Fruit fly (Drosophila melanogaster) whole organism, larva: ENCODE data around the gene ema.

ENCODE experiments used
- noc ChIP-seq: fragments of 200-800 bp; sonication (Bioruptor generic); optimal IDR thresholded peaks from 3 replicates; lab custom pipeline; 2019; ENCODE audit warnings: missing biosample characterization, mild to moderate bottlenecking, missing genetic modification characterization, moderate library complexity

ema gene

DNA sequence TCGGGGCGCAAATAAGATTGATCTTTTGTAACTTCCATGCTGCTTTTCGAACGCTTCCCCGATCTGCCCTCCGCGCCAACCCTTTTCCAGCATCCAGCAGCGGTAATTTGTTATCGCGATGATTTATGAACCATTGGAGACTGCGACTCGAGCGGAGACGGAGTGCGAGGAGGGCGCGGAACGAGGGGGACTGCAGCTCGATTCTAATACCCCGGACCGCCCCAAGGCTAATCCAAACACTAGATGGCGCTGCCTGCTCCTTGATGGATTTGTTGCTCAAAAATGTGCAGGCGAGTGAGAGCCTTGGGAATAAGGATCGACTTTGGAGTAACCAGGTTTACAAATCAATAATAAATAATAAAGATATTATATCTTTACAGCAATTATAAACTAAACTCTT is 33.0 kb downstream of the ema start:
- TF ChIP-seq noc, result no peak

DNA sequence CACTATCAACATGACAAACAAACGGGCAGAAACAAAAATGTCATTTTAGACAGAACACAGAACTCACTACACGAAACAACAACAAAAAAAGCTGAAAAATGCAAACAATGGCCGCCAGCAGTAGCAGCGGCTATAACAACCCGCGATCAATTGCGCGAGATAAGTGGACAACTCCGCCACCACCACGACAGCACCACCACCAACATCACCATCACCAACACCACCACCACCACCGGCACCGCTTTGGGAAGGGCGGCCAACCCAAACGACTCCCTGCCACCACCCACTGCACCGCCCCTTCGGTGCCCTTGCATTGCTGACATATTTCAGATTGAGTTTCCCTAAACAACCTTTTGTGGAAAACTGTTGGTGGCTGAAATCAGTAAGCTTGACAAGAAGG is 34.8 kb downstream of the ema start:
- no peak for TF ChIP-seq noc

DNA sequence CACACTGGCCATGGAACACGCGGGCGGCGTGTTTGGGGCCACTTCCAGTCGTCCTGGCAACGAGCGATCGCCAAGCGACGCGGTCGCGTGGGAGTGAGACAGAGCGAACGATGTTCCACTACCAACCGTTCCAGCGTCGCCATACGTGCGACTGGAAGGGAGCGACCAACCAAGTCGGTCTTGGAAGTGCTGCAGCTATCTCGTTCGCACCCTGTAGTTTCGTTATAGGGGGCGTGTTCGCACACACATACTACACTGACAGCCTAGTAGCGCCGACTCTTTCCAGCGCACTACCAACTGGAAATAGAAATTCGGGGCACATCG is 37.8 kb downstream of the ema start:
- no peak for TF ChIP-seq noc

DNA sequence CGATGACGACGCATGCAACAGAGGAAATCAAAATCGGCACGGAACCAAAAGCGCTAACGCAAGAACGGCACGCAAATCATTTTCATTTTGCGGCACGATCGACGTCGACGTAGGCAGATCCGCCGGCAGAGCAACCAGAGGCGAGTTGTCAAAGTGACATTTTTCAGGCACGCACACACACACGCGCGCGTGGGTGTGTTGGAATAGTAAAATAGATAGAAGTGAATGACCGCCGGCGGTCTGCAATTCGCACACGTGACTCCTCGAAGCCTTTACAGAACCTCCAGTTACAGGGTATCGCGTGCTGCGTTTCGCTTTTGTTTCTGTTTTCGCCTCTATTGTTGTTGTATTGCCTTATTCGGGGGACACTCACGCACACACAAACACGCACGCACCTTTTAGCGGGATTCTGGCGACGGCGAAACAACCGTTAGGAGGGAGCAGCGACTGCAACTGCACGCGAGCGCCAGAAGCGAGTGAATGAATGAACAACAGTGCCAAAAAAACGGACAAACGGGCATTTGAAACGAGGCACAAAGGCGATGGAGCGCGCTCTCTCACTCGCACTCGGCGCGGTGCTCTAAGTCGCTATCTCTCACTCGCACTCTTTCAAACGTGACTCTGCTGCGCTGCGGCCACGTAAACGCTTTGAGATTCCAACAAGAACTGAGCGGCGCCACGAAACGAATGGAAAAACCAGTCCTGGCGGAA is 38.3 kb downstream of the ema start, which contains the start of gene ss:
ss (minus strand) TSS at position 668 of the 711 bp plus-strand sequence.
- no peak for TF ChIP-seq noc

DNA sequence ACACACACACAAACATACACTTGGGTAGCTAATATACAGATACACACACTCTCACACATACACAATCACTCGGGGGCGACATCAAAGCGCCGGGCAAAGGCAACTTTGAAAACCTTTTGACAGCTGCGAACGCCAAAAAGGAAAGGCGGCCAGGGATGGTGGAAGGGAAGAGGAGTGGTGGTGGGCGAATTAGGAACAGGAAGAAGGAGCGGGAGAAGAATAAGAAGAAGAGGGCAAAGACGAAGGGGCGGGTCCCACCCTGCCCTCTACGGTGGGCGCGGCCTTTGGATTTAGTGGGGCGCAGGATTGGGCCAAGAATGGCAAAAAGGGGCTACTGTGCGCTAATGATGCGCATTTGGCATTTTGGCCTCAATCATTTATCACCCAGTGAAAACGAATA is 44.9 kb downstream of the ema start:
- TF ChIP-seq noc, result no peak

DNA sequence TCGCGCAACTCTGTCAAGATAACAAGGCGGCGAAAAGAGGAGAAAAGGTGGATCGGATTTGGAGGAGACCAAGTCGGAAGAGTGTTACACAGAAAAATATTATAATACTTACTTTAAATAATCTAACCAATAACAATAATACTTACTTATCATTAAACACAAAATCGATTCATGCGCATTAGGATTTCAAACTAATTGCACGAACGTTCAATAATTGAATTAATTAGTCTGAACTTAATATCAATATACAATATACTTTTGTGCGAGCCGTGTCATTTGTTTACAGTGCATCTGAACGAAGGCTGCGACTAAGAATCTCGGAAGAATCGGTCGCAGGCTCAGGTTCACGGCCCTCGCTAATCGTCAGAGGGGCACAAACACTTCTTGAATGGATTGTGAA is 46.0 kb downstream of the ema start:
- no peak for TF ChIP-seq noc

DNA sequence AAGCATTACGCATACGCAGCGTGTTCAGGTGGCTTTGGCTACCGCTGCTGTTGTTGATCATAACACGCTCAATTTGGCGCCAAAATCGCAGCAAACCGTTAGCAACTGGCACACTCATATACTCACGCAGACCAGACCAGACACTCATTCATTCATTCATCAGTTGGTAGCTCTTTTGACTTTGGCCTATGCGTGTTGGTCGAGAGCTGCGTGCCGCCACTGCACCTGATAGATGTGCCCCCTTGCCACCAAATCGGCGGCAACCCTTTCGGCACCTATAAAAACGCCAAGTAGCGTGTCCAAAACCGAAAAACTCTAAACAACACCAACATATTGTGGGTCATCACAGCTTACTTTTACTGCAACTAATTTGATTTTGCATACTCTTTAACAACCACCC is 46.9 kb downstream of the ema start:
- TF ChIP-seq noc, result no peak

DNA sequence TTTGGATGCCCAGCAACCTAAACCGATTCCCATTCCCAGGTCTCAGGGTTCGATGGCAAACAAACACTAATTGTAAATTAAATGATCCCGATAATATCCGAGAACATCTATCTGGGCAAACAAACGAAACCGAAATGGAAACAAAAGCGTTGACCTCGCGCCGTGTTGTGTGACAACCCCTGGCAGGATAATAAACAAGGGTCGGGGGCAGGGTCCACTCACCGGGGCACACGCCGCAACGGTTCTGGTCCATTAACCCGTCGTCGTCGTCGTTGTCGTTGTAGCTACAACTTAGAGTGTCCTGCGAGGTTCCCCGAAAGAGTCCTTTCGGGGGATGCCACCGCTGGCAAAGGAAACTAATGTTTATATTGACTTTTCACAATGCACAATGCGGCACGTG is 52.3 kb downstream of the ema start:
- TF ChIP-seq noc, result no peak

DNA sequence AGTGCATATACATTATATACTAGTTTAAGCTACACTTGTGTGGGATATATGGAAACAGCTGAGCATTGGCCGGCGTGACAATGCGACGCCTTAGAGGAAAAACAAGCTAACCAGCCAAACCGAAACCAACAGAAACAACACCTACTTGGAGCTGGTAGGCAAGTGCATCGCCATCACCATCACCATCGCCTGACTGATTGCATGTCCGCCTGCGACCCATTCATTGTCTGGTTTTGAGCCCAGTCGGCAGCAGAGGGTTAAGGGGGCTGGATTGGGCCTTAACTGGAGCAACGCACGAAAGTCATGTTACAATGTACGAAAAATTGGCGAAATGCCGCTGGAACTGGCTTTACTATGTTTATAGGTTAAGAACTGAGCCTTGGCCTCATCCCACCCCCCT is 54.4 kb downstream of the ema start:
- TF ChIP-seq noc, result no peak
